Worm (Caenorhabditis elegans): Measurements from ENCODE around the gene Y94H6A.7.

Gene Y94H6A.7

DNA sequence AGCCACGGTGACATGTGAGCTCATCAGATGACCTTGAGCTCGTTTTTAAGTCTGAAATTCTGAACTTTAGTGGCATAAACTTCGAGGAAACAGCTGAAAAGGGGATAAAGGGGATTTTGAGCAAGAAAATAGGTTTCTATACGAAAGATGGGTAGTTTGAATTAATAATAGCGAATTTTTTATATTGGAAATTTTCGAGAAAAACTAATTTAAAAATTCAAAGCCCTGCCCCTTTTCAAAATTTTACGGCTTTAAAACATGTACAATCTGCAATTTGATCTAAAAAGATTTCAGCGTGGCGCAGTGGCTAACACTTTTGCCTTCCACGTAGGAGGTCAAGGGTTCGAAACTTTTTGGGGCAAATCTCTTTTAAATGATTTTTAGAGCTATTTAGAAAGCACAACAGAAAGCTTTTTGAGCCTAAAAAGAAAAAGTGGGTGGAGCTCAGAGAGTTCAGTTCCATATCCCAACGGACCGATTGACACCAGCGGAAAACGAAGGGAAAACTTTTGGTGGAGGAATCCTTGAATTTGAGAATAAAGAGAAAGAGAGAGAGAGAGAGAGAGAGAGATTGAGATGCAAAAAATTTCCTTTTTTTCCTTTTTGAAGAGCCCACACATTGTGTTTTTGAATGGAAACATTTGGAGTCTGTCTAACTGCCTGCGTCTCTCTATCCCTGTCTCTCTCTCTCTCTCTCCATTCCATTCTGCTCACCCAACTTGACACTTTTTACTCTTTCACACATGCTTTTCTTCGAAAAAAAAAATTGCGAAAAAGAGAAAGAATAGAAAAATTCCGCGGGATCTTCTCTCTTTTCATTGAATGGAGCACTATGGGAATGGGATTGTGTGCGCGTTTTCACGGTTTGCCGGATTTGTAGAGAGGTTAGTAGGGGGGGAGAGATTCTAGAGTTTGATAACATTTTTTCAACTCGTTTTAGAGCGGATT, 52.1 kb downstream of the Y94H6A.7 start, which contains the start of gene Y69A2AR.31 (continued):
- TF ChIP-seq egl-44 (GFP tag; IDR thresholded peaks at IDR 0.05) (0 out of 2 replicates have a peak, but pooled peaks have one; percentile 34), F57C9.4 (tag; optimal IDR thresholded peaks at IDR 0.05) (no peak), nfyb-1 (GFP tag; IDR thresholded peaks at IDR 0.05) (no peak), ekl-4 (GFP tag; IDR thresholded peaks at IDR 0.05) (no peak), dpff-1 (tag; optimal IDR thresholded peaks at IDR 0.05) (no peak), lin-40 (tag; optimal IDR thresholded peaks at IDR 0.05) (no peak), F37B4.10 (GFP tag; IDR thresholded peaks at IDR 0.05) (no peak), hmg-20 (GFP tag; IDR thresholded peaks at IDR 0.05) (no peak), Y95B8A.8 (GFP tag; IDR thresholded peaks at IDR 0.05) (no peak), unc-62 (GFP tag; optimal IDR thresholded peaks at IDR 0.05) (no peak), aptf-2 (GFP tag; conservative IDR thresholded peaks at IDR 0.05) (no peak), dox-1 (GFP tag; IDR thresholded peaks at IDR 0.05) (0 out of 2 replicates have a peak, but pooled peaks have one; percentile 23), tbp1 (GFP tag; optimal IDR thresholded peaks at IDR 0.05) (peak; percentile 93), lsl-1 (GFP tag; optimal IDR thresholded peaks at IDR 0.05) (peak; percentile 4), cebp-2 (GFP tag; IDR thresholded peaks at IDR 0.05) (peak; percentile 75; the same call in 1 of the 2 replicates), ztf-18 (tag; optimal IDR thresholded peaks at IDR 0.05) (peak; percentile 64), ccch-3 (GFP tag; optimal IDR thresholded peaks at IDR 0.05) (no peak), B0261.1 (tag; optimal IDR thresholded peaks at IDR 0.05) (peak; percentile 71), snpc-1.3 (tag; optimal IDR thresholded peaks at IDR 0.05; ENCODE audit: insufficient read depth) (peak; percentile 87), D2030.7 (GFP tag; IDR thresholded peaks at IDR 0.05) (peak; percentile 56; the same call in 1 of the 2 replicates), let-607 (tag; optimal IDR thresholded peaks at IDR 0.05) (peak in 1 of 2 experiments; percentile 42), fkh-3 (tag; optimal IDR thresholded peaks at IDR 0.05) (no peak), ama-1 (optimal IDR thresholded peaks at IDR 0.05) (no peak), ama-1 (GFP tag; optimal IDR thresholded peaks at IDR 0.05) (peak; percentile 52 to 77), madf-3 (GFP tag; IDR thresholded peaks at IDR 0.05) (0 out of 2 replicates have a peak, but pooled peaks have one; percentile 51), athp-1 (tag; optimal IDR thresholded peaks at IDR 0.05) (peak; percentile 66), lin-35 (GFP tag; optimal IDR thresholded peaks at IDR 0.05) (no peak), attf-3 (GFP tag; conservative IDR thresholded peaks at IDR 0.05) (0 out of 2 replicates have a peak, but pooled peaks have one; percentile 26), rec-8 (tag; optimal IDR thresholded peaks at IDR 0.05) (peak; percentile 23 to 54)
